Worm (Caenorhabditis elegans) whole organism, midembryonic: ENCODE results near the gene sri-24.

ENCODE experiments used
- flt-1 ChIP-seq: fragments of 200-800 bp; sonication (Bioruptor generic); IDR thresholded peaks from 2 replicates; pipeline ENCODE4 v1.3.6; 2022; ENCODE audit warnings: missing genetic modification characterization, missing compliant biosample characterization
- klf-2 ChIP-seq: fragments of 200-800 bp; sonication (Bioruptor generic); conservative IDR thresholded peaks from 2 replicates; pipeline ENCODE4 v1.3.6; 2022; ENCODE audit warnings: missing genetic modification reagents, missing genetic modification characterization, missing compliant biosample characterization
- ztf-29 ChIP-seq: fragments of 200-800 bp; sonication (Bioruptor generic); IDR thresholded peaks from 2 replicates; pipeline ENCODE4 v1.3.6; 2022; ENCODE audit warnings: missing genetic modification reagents, missing genetic modification characterization, missing compliant biosample characterization

ce11 chrV:15182407-15182806 is 29.6 kb upstream of the sri-24 start, which contains the start of gene fbxa-84:
- TF ChIP-seq flt-1 (no peak), ztf-29 (no peak), klf-2 (GFP tag; lab: Robert Waterston, UW) (no peak)
